Worm (Caenorhabditis elegans) whole organism, L1 larva: ENCODE measurements around the gene cyp-33D1.

ENCODE experiments used
- C34B4.2 ChIP-seq: sonication (generic microtip); optimal IDR thresholded peaks from 2 replicates; lab custom pipeline; 2017; ENCODE audit warnings: mild to moderate bottlenecking, missing genetic modification characterization, missing compliant biosample characterization
- blmp-1 ChIP-seq: fragments of 150-350 bp; optimal IDR thresholded peaks from 2 replicates; lab custom pipeline; 2014; ENCODE audit warnings: missing biosample characterization, missing genetic modification characterization
- ceh-63 ChIP-seq: fragments of 200-800 bp; sonication (Bioruptor generic); optimal IDR thresholded peaks from 2 replicates; lab custom pipeline; 2018; ENCODE audit warnings: mild to moderate bottlenecking, missing genetic modification characterization, missing compliant biosample characterization
- dpl-1 ChIP-seq, 3 experiments: fragments of 150-350 bp in 2 of 3; sonication (generic microtip) in 1 of 3; optimal IDR thresholded peaks; 2 replicates each; lab custom pipeline; 2014 to 2017; ENCODE audit warnings: missing biosample characterization in 3 of 3, missing genetic modification characterization in 3 of 3, missing genetic modification reagents in 3 of 3
- egl-13 ChIP-seq: sonication (generic microtip); optimal IDR thresholded peaks from 2 replicates; lab custom pipeline; 2016; ENCODE audit warnings: missing genotype, missing genetic modification reagents, missing genetic modification characterization, missing compliant biosample characterization
- elt-3 ChIP-seq, 6 experiments: fragments of 150-350 bp in 1 of 6; sonication (generic microtip); optimal IDR thresholded peaks; 2 replicates each; lab custom pipeline; 2017 to 2018; ENCODE audit warnings: missing biosample characterization in 6 of 6, missing genetic modification characterization in 6 of 6, inconsistent platforms in 1 of 6
- ets-5 ChIP-seq: fragments of 200-800 bp; sonication (Bioruptor generic); IDR thresholded peaks from 2 replicates; pipeline ENCODE4 v1.3.6; 2022; ENCODE audit warnings: missing genetic modification characterization, missing compliant biosample characterization
- grh-1 ChIP-seq: fragments of 200-800 bp; sonication (Bioruptor generic); IDR thresholded peaks from 2 replicates; pipeline ENCODE4 v1.3.6; 2022; ENCODE audit warnings: missing genetic modification reagents, missing genetic modification characterization, missing compliant biosample characterization
- hlh-17 ChIP-seq: fragments of 200-800 bp; sonication (Bioruptor generic); optimal IDR thresholded peaks from 2 replicates; lab custom pipeline; 2018; ENCODE audit warnings: missing genetic modification characterization, mild to moderate bottlenecking, missing compliant biosample characterization, moderate library complexity, borderline replicate concordance
- hpl-2 ChIP-seq: fragments of 150-350 bp; optimal IDR thresholded peaks from 2 replicates; lab custom pipeline; 2014; ENCODE audit warnings: missing biosample characterization, missing genetic modification reagents, missing genetic modification characterization
- lin-14 ChIP-seq: fragments of 200-800 bp; sonication (Bioruptor generic); optimal IDR thresholded peaks from 2 replicates; lab custom pipeline; 2018; ENCODE audit warnings: mild to moderate bottlenecking, missing genetic modification characterization, moderate library complexity, missing compliant biosample characterization
- lin-15B ChIP-seq: fragments of 150-350 bp; sonication (generic microtip); optimal IDR thresholded peaks from 3 replicates; lab custom pipeline; 2014; ENCODE audit warnings: missing biosample characterization, missing genetic modification characterization
- lin-35 ChIP-seq, 2 experiments: fragments of 150-350 bp; optimal IDR thresholded peaks; 2 replicates each; lab custom pipeline; 2014; ENCODE audit warnings: missing biosample characterization in 2 of 2, missing genetic modification characterization in 2 of 2, missing genetic modification reagents in 2 of 2
- lin-39 ChIP-seq: fragments of 150-350 bp; optimal IDR thresholded peaks from 2 replicates; lab custom pipeline; 2014; ENCODE audit warnings: missing biosample characterization, missing genetic modification reagents, missing genetic modification characterization
- lsy-2 ChIP-seq, 2 experiments: fragments of 150-350 bp; optimal IDR thresholded peaks; 2 replicates each; lab custom pipeline; 2014; ENCODE audit warnings: missing biosample characterization in 2 of 2, missing genetic modification characterization in 2 of 2
- mdl-1 ChIP-seq, 2 experiments: fragments of 150-350 bp; optimal IDR thresholded peaks; 2 replicates each; lab custom pipeline; 2014 to 2017; ENCODE audit warnings: missing biosample characterization in 2 of 2, missing genetic modification characterization in 2 of 2, inconsistent platforms in 1 of 2
- nhr-19 ChIP-seq: fragments of 200-800 bp; sonication (Bioruptor generic); conservative IDR thresholded peaks from 2 replicates; pipeline ENCODE4 v1.3.6; 2022; ENCODE audit warnings: missing genetic modification characterization, missing compliant biosample characterization
- nhr-20 ChIP-seq: sonication (generic microtip); optimal IDR thresholded peaks from 2 replicates; lab custom pipeline; 2016; ENCODE audit warnings: mild to moderate bottlenecking, missing genetic modification characterization, missing compliant biosample characterization
- nhr-71 ChIP-seq: sonication (generic microtip); optimal IDR thresholded peaks from 2 replicates; lab custom pipeline; 2016; ENCODE audit warnings: mild to moderate bottlenecking, missing genetic modification characterization, moderate library complexity, missing compliant biosample characterization
- nhr-84 ChIP-seq: sonication (generic microtip); optimal IDR thresholded peaks from 2 replicates; lab custom pipeline; 2017; ENCODE audit warnings: missing biosample characterization, missing genetic modification characterization
- nhr-85 ChIP-seq: sonication (generic microtip); peaks from one replicate; lab custom pipeline; 2016; ENCODE audit warnings: missing genetic modification characterization, inconsistent platforms, missing compliant biosample characterization
- nhr-90 ChIP-seq: sonication (generic microtip); optimal IDR thresholded peaks from 2 replicates; lab custom pipeline; 2016; ENCODE audit warnings: mild to moderate bottlenecking, missing genetic modification characterization, missing compliant biosample characterization; ENCODE audit not compliant: poor library complexity
- pag-3 ChIP-seq: sonication (generic microtip); optimal IDR thresholded peaks from 2 replicates; lab custom pipeline; 2017; ENCODE audit warnings: missing genetic modification characterization, mild to moderate bottlenecking, missing compliant biosample characterization, antibody characterized with exemption, borderline replicate concordance; ENCODE audit not compliant: insufficient read depth
- pqm-1 ChIP-seq: sonication (generic microtip); optimal IDR thresholded peaks from 3 replicates; lab custom pipeline; 2017; ENCODE audit warnings: missing biosample characterization, missing genetic modification characterization
- snpc-4 ChIP-seq: fragments of 150-350 bp; optimal IDR thresholded peaks from 2 replicates; lab custom pipeline; 2014; ENCODE audit warnings: missing biosample characterization, missing genetic modification characterization
- snu-23 ChIP-seq: sonication (generic microtip); optimal IDR thresholded peaks from 2 replicates; lab custom pipeline; 2016; ENCODE audit warnings: missing genetic modification characterization, missing compliant biosample characterization
- sox-4 ChIP-seq: sonication (generic microtip); optimal IDR thresholded peaks from 2 replicates; lab custom pipeline; 2016; ENCODE audit warnings: missing genetic modification characterization, missing compliant biosample characterization
- sup-37 ChIP-seq: fragments of 200-800 bp; sonication (Bioruptor generic); optimal IDR thresholded peaks from 2 replicates; lab custom pipeline; 2018; ENCODE audit warnings: mild to moderate bottlenecking, missing genetic modification characterization, missing compliant biosample characterization
- swsn-7 ChIP-seq: sonication (generic microtip); optimal IDR thresholded peaks from 2 replicates; lab custom pipeline; 2016; ENCODE audit warnings: missing genetic modification characterization, missing compliant biosample characterization
- unc-30 ChIP-seq: sonication (generic microtip); optimal IDR thresholded peaks from 2 replicates; lab custom pipeline; 2017; ENCODE audit warnings: missing biosample characterization, missing genetic modification characterization
- zip-4 ChIP-seq: fragments of 200-800 bp; sonication (Bioruptor generic); optimal IDR thresholded peaks from 2 replicates; lab custom pipeline; 2018; ENCODE audit warnings: mild to moderate bottlenecking, missing genetic modification characterization, moderate library complexity, missing compliant biosample characterization
- ztf-4 ChIP-seq: fragments of 150-350 bp; optimal IDR thresholded peaks from 2 replicates; lab custom pipeline; 2014; ENCODE audit warnings: missing biosample characterization, missing genetic modification characterization

Gene cyp-33D1

ce11 chrV:16214505-16214904 is 38.8 kb upstream of the cyp-33D1 start, which contains the start of gene F11A5.9:
Gene F11A5.9, plus strand, starts transcription at chrV:16214890.
- TF ChIP-seq elt-3 (tag; optimal IDR thresholded peaks at IDR 0.05; lab: Kevin White, UChicago) (peak in 2 of 6 experiments; percentile 5 to 69), zip-4 (GFP tag; lab: Kevin White, UChicago) (no peak), unc-30 (tag; lab: Kevin White, UChicago) (no peak), lin-35 (GFP tag; optimal IDR thresholded peaks at IDR 0.05; lab: Kevin White, UChicago) (peak in 1 of 2 experiments; percentile 9), blmp-1 (tag; lab: Kevin White, UChicago) (peak; percentile 38), lsy-2 (tag; optimal IDR thresholded peaks at IDR 0.05; lab: Kevin White, UChicago) (peak in 1 of 2 experiments; percentile 35), nhr-19 (GFP tag; lab: Robert Waterston, UW) (peak; percentile 19; the same call in 1 of the 2 replicates), lin-14 (no peak)

ce11 chrV:16213323-16213722 is 37.7 kb upstream of the cyp-33D1 start:
- TF ChIP-seq nhr-71 (tag; lab: Kevin White, UChicago) (peak; percentile 69), grh-1 (GFP tag; lab: Robert Waterston, UW) (peak; percentile 39; the same call in 1 of the 2 replicates), lsy-2 (tag; optimal IDR thresholded peaks at IDR 0.05; lab: Kevin White, UChicago) (peak in 1 of 2 experiments; percentile 14), ets-5 (GFP tag; lab: Robert Waterston, UW) (no peak), mdl-1 (tag; optimal IDR thresholded peaks at IDR 0.05; lab: Kevin White, UChicago) (peak in 1 of 2 experiments; percentile 9), nhr-90 (tag; lab: Kevin White, UChicago) (peak; percentile 10), nhr-19 (GFP tag; lab: Robert Waterston, UW) (peak; percentile 75), hlh-17 (GFP tag; lab: Kevin White, UChicago) (no peak), nhr-84 (tag; lab: Kevin White, UChicago) (no peak), snu-23 (GFP tag; lab: Kevin White, UChicago) (peak; percentile 64), blmp-1 (tag; lab: Kevin White, UChicago) (peak; percentile 85), dpl-1 (GFP tag; optimal IDR thresholded peaks at IDR 0.05; lab: Kevin White, UChicago) (peak in 1 of 3 experiments; percentile 3), sup-37 (GFP tag; lab: Kevin White, UChicago) (no peak), lin-14 (peak; percentile 76), lin-35 (GFP tag; optimal IDR thresholded peaks at IDR 0.05; lab: Kevin White, UChicago) (peak in 1 of 2 experiments; percentile 42), nhr-20 (tag; lab: Kevin White, UChicago) (peak; percentile 86), elt-3 (tag; optimal IDR thresholded peaks at IDR 0.05; lab: Kevin White, UChicago) (peak in 5 of 6 experiments; percentile 67 to 92 (median 79)), nhr-85 (tag; lab: Kevin White, UChicago) (peak; percentile 96)

- TF ChIP-seq nhr-85 (tag; lab: Kevin White, UChicago) (peak; percentile 46), blmp-1 (tag; lab: Kevin White, UChicago) (peak; percentile 54), mdl-1 (tag; optimal IDR thresholded peaks at IDR 0.05; lab: Kevin White, UChicago) (no peak), sox-4 (tag; lab: Kevin White, UChicago) (no peak), C34B4.2 (no peak), zip-4 (GFP tag; lab: Kevin White, UChicago) (no peak), elt-3 (tag; optimal IDR thresholded peaks at IDR 0.05; lab: Kevin White, UChicago) (peak in 4 of 6 experiments; percentile 30 to 88 (median 60)), swsn-7 (tag; lab: Kevin White, UChicago) (no peak), lin-35 (GFP tag; optimal IDR thresholded peaks at IDR 0.05; lab: Kevin White, UChicago) (no peak), hpl-2 (GFP tag; lab: Kevin White, UChicago) (no peak), lin-15B (tag; lab: Kevin White, UChicago) (no peak), nhr-90 (tag; lab: Kevin White, UChicago) (no peak), snu-23 (GFP tag; lab: Kevin White, UChicago) (no peak), pqm-1 (no peak), egl-13 (tag; lab: Kevin White, UChicago) (no peak), pag-3 (tag; lab: Kevin White, UChicago) (no peak), lin-39 (tag; lab: Kevin White, UChicago) (no peak), ceh-63 (GFP tag; lab: Kevin White, UChicago) (no peak), ztf-4 (tag; lab: Kevin White, UChicago) (no peak), snpc-4 (tag; lab: Kevin White, UChicago) (no peak)
Observed at ce11 chrV:16211713-16212112, 36.1 kb upstream of the cyp-33D1 start.
